Fruit fly (Drosophila melanogaster): ENCODE measurements around the gene CG7840.

Gene CG7840

dm6 chr2L:8266145-8266544, 39.2 kb upstream of the CG7840 start (continued):
- TF ChIP-seq NfI (GFP tag; optimal IDR thresholded peaks at IDR 0.05): no peak
- TF ChIP-seq eve (GFP tag; optimal IDR thresholded peaks at IDR 0.05): no peak
- no peak for TF ChIP-seq Dfd (GFP tag; optimal IDR thresholded peaks at IDR 0.05)
- TF ChIP-seq CG31441 (GFP tag; IDR thresholded peaks at IDR 0.05): peak; percentile 83
- TF ChIP-seq gem (tag; optimal IDR thresholded peaks at IDR 0.05): peak; percentile 86
- TF ChIP-seq psq (GFP tag; optimal IDR thresholded peaks at IDR 0.05): no peak
- TF ChIP-seq CG30020 (tag; optimal IDR thresholded peaks at IDR 0.05): no peak
- TF ChIP-seq Optix (GFP tag; IDR thresholded peaks at IDR 0.05): no peak
- no peak for TF ChIP-seq sna (GFP tag; IDR thresholded peaks at IDR 0.05; ENCODE audit: partially characterized antibody)
- TF ChIP-seq toy (GFP tag; IDR thresholded peaks at IDR 0.05): no peak
- TF ChIP-seq ERR (GFP tag; optimal IDR thresholded peaks at IDR 0.05): no peak
- TF ChIP-seq tap (tag; optimal IDR thresholded peaks at IDR 0.05): peak; percentile 73
- no peak for TF ChIP-seq CG10462 (GFP tag; optimal IDR thresholded peaks at IDR 0.05)
- TF ChIP-seq CG3726 (GFP tag; IDR thresholded peaks at IDR 0.05): no peak
- peak; percentile 38 for TF ChIP-seq CG10209 (GFP tag; optimal IDR thresholded peaks at IDR 0.05)
- peak; percentile 68 for TF ChIP-seq Meics (GFP tag; optimal IDR thresholded peaks at IDR 0.05)
- no peak for TF ChIP-seq C15 (GFP tag; IDR thresholded peaks at IDR 0.05)
- no peak for TF ChIP-seq CG5245 (GFP tag; optimal IDR thresholded peaks at IDR 0.05)
- no peak for TF ChIP-seq CG16813 (GFP tag; IDR thresholded peaks at IDR 0.05; ENCODE audit: partially characterized antibody)
- TF ChIP-seq schlank (tag; optimal IDR thresholded peaks at IDR 0.05): no peak
- TF ChIP-seq CG31365 (tag; optimal IDR thresholded peaks at IDR 0.05): no peak
- no peak for TF ChIP-seq bab2 (GFP tag; optimal IDR thresholded peaks at IDR 0.05)
- TF ChIP-seq CG9609 (GFP tag; optimal IDR thresholded peaks at IDR 0.05): no peak
- no peak for TF ChIP-seq gro (GFP tag; optimal IDR thresholded peaks at IDR 0.05)
- no peak for TF ChIP-seq CG30431 (GFP tag; optimal IDR thresholded peaks at IDR 0.05)
- no peak for TF ChIP-seq CG4707 (GFP tag; optimal IDR thresholded peaks at IDR 0.05)
- TF ChIP-seq CHES-1-like (GFP tag; optimal IDR thresholded peaks at IDR 0.05): no peak
- TF ChIP-seq CG3281 (GFP tag; optimal IDR thresholded peaks at IDR 0.05): peak; percentile 38
- TF ChIP-seq CG14710 (tag; optimal IDR thresholded peaks at IDR 0.05): peak; percentile 30
- TF ChIP-seq CG12219 (GFP tag; optimal IDR thresholded peaks at IDR 0.05): peak; percentile 44
- TF ChIP-seq CG31388 (GFP tag; optimal IDR thresholded peaks at IDR 0.05): no peak
- TF ChIP-seq onecut (GFP tag; IDR thresholded peaks at IDR 0.05): peak; percentile 47
- TF ChIP-seq CG8765 (GFP tag; IDR thresholded peaks at IDR 0.05): no peak
- TF ChIP-seq Bdp1 (GFP tag; optimal IDR thresholded peaks at IDR 0.05): no peak
- TF ChIP-seq CG6175 (GFP tag; IDR thresholded peaks at IDR 0.05): no peak
- no peak for TF ChIP-seq mirr (GFP tag; optimal IDR thresholded peaks at IDR 0.05)
- TF ChIP-seq CG16863 (GFP tag; optimal IDR thresholded peaks at IDR 0.05): no peak
- peak; percentile 47 for TF ChIP-seq CG10267 (tag; optimal IDR thresholded peaks at IDR 0.05)
- TF ChIP-seq Opbp (GFP tag; IDR thresholded peaks at IDR 0.05; ENCODE audit: partially characterized antibody): no peak
- no peak for TF ChIP-seq sens (GFP tag)
- no peak for TF ChIP-seq salm (tag; optimal IDR thresholded peaks at IDR 0.05)
- peak; percentile 47; the same call in 1 of the 2 replicates for TF ChIP-seq Ada2b (GFP tag; IDR thresholded peaks at IDR 0.05)
- no peak for TF ChIP-seq CG16779 (GFP tag; IDR thresholded peaks at IDR 0.05)
- 0 out of 2 replicates have a peak, but pooled peaks have one; percentile 23 for TF ChIP-seq CG32767 (GFP tag; IDR thresholded peaks at IDR 0.05)
- no peak for TF ChIP-seq H15 (GFP tag; IDR thresholded peaks at IDR 0.05)
- peak; percentile 19; the same call in 1 of the 2 replicates for TF ChIP-seq E2f2 (GFP tag; IDR thresholded peaks at IDR 0.05)
- no peak for TF ChIP-seq MESR4 (GFP tag; optimal IDR thresholded peaks at IDR 0.05)
- TF ChIP-seq h (optimal IDR thresholded peaks at IDR 0.05): no peak
- no peak for TF ChIP-seq hth (optimal IDR thresholded peaks at IDR 0.05)
- TF ChIP-seq Mad (GFP tag; optimal IDR thresholded peaks at IDR 0.05): no peak
- peak; percentile 52 for TF ChIP-seq caup (GFP tag; optimal IDR thresholded peaks at IDR 0.05; ENCODE audit: severe bottlenecking)
- peak in 1 of 2 experiments; percentile 10 for TF ChIP-seq Hr78 (GFP tag; optimal IDR thresholded peaks at IDR 0.05)
- no peak for TF ChIP-seq CG2199 (GFP tag; IDR thresholded peaks at IDR 0.05)

All from whole organism, embryonic.